Fruit fly (Drosophila melanogaster): ENCODE measurements around the gene CG42675.

DNA sequence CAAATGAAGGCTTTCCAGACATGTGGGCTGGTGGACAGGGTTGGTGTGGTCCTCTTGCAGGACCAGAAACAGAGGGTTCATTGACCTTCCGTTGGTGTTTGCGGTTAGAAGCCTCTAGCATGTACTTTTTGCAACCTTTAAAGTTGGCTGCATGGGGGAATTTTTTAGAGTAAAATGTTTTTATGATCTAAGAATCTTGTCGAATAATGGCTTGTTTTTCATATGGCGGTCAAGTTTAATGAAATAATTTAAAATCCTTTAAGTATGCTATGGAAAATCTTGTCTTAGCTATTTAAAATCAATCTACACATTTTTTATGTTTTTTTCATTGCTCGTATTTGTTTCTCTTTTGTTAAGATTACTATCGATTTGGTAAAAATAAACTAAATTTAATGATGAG, 16.4 kb downstream of the CG42675 start, which contains the start of gene glob3:
- TF ChIP-seq CG2875 (GFP tag; optimal IDR thresholded peaks at IDR 0.05), result no peak
- no peak for TF ChIP-seq Vsx1 (GFP tag; optimal IDR thresholded peaks at IDR 0.05)
- no peak for TF ChIP-seq tx (GFP tag; optimal IDR thresholded peaks at IDR 0.05)
- no peak for TF ChIP-seq HLH4C (GFP tag; IDR thresholded peaks at IDR 0.05; ENCODE audit: partially characterized antibody)
- TF ChIP-seq onecut (GFP tag; IDR thresholded peaks at IDR 0.05), result no peak
- TF ChIP-seq vnd (GFP tag; IDR thresholded peaks at IDR 0.05; ENCODE audit: partially characterized antibody), result no peak
- TF ChIP-seq CG2116 (GFP tag; optimal IDR thresholded peaks at IDR 0.05), result no peak
- TF ChIP-seq CG10565 (GFP tag; optimal IDR thresholded peaks at IDR 0.05), result no peak
- TF ChIP-seq abd-A (tag; optimal IDR thresholded peaks at IDR 0.05), result no peak
- TF ChIP-seq CG12071 (GFP tag; optimal IDR thresholded peaks at IDR 0.05), result no peak
- no peak for TF ChIP-seq CG2120 (GFP tag; optimal IDR thresholded peaks at IDR 0.05)
- no peak for TF ChIP-seq Sox102F (GFP tag; optimal IDR thresholded peaks at IDR 0.05)
- TF ChIP-seq gfzf (GFP tag; optimal IDR thresholded peaks at IDR 0.05), result no peak
- no peak for TF ChIP-seq hth (optimal IDR thresholded peaks at IDR 0.05)
